Fruit fly (Drosophila melanogaster): ENCODE measurements around the gene brwl.

- no peak for TF ChIP-seq rn (GFP tag; IDR thresholded peaks at IDR 0.05)
- no peak for TF ChIP-seq CG15710 (tag; optimal IDR thresholded peaks at IDR 0.05)
- TF ChIP-seq CG17806 (tag; optimal IDR thresholded peaks at IDR 0.05) = no peak
- TF ChIP-seq CG4496 (GFP tag; IDR thresholded peaks at IDR 0.05) = no peak
Measured at dm6 chr2L:9609337-9609856, 40.7 kb downstream of the brwl start.

Measured in whole organism, pupa.